Worm (Caenorhabditis elegans) whole organism, L2 larva: ENCODE results near the gene pmp-2.

Experiments used
- lsy-2 ChIP-seq, 2 experiments: fragments of 150-350 bp in 1 of 2; sonication (generic microtip) in 1 of 2; optimal IDR thresholded peaks; 2 replicates each; lab custom pipeline; 2014 to 2017; ENCODE audit warnings: missing biosample characterization in 2 of 2, missing genetic modification characterization in 2 of 2
- mab-5 ChIP-seq: fragments of 150-350 bp; optimal IDR thresholded peaks from 2 replicates; lab custom pipeline; 2014; ENCODE audit warnings: missing biosample characterization, missing genetic modification characterization
- nhr-12 ChIP-seq: fragments of 150-350 bp; optimal IDR thresholded peaks from 2 replicates; lab custom pipeline; 2014; ENCODE audit warnings: missing biosample characterization, missing genetic modification characterization
- nhr-6 ChIP-seq: fragments of 150-350 bp; optimal IDR thresholded peaks from 2 replicates; lab custom pipeline; 2014; ENCODE audit warnings: missing biosample characterization, missing genetic modification characterization
- skn-1 ChIP-seq: sonication (generic microtip); optimal IDR thresholded peaks from 2 replicates; lab custom pipeline; 2017; ENCODE audit warnings: missing biosample characterization, missing genetic modification characterization
- unc-62 ChIP-seq: fragments of 150-350 bp; optimal IDR thresholded peaks from 2 replicates; lab custom pipeline; 2014; ENCODE audit warnings: missing biosample characterization, missing genetic modification reagents, missing genetic modification characterization
- ztf-11 ChIP-seq: sonication (generic microtip); optimal IDR thresholded peaks from 2 replicates; lab custom pipeline; 2017; ENCODE audit warnings: missing biosample characterization, missing genetic modification characterization
- ztf-4 ChIP-seq: fragments of 150-350 bp; optimal IDR thresholded peaks from 2 replicates; lab custom pipeline; 2014; ENCODE audit warnings: missing biosample characterization, missing genetic modification characterization

DNA sequence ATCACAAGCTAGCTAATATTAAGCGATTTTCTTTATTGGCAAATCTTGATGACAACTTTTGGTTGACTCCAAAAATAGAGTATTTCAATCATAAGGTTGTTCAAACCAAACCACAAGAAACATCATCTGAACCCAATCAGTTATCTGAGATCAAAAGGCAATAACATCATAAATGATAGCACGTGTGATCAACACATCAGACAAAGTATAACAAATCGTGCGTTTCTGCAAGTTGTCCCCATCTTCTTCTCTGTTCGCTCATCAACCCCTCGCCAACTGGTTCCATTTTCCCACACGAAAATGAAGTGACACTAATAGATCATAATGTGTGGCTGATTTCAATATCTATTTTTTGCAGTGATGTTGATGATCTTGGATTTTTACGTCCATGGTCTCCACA lies 38.3 kb downstream of the pmp-2 start:
- TF ChIP-seq skn-1 (tag; lab: Kevin White, UChicago) (no peak), ztf-11 (tag; lab: Kevin White, UChicago) (no peak), nhr-12 (tag; lab: Kevin White, UChicago) (no peak), unc-62 (no peak), nhr-6 (tag; lab: Kevin White, UChicago) (peak; percentile 56), lsy-2 (tag; optimal IDR thresholded peaks at IDR 0.05; lab: Kevin White, UChicago) (peak in 1 of 2 experiments; percentile 63), mab-5 (tag; lab: Kevin White, UChicago) (no peak), ztf-4 (tag; lab: Kevin White, UChicago) (peak; percentile 16)
